Worm (Caenorhabditis elegans) whole organism, young adult: Measurements from ENCODE around the gene tric-1B.2.

ENCODE experiments used
- B0261.1 ChIP-seq: sonication (generic microtip); optimal IDR thresholded peaks from 2 replicates; lab custom pipeline; 2016; ENCODE audit warnings: mild to moderate bottlenecking, missing genetic modification characterization, moderate library complexity, missing compliant biosample characterization
- D2030.7 ChIP-seq: fragments of 200-800 bp; sonication (Bioruptor generic); IDR thresholded peaks from 2 replicates; pipeline ENCODE4 v1.3.6; 2022; ENCODE audit warnings: missing genetic modification reagents, missing genetic modification characterization, missing compliant biosample characterization
- F10E7.11 ChIP-seq: sonication (generic microtip); optimal IDR thresholded peaks from 2 replicates; lab custom pipeline; 2017; ENCODE audit warnings: mild to moderate bottlenecking, missing genetic modification characterization, moderate library complexity, missing compliant biosample characterization
- F33H1.4 ChIP-seq: fragments of 200-800 bp; sonication (Bioruptor generic); IDR thresholded peaks from 2 replicates; pipeline ENCODE4 v1.3.6; 2022; ENCODE audit warnings: missing genetic modification reagents, missing genetic modification characterization, missing compliant biosample characterization
- F49E8.2 ChIP-seq: sonication (generic microtip); optimal IDR thresholded peaks from 3 replicates; lab custom pipeline; 2017; ENCODE audit warnings: missing genetic modification characterization, mild to moderate bottlenecking, missing compliant biosample characterization, antibody characterized with exemption, moderate library complexity; ENCODE audit not compliant: insufficient read depth
- F57A8.1 ChIP-seq: fragments of 200-800 bp; sonication (Bioruptor generic); optimal IDR thresholded peaks from 2 replicates; lab custom pipeline; 2018; ENCODE audit warnings: mild to moderate bottlenecking, missing genetic modification characterization, moderate library complexity, missing compliant biosample characterization
- T07F8.4 ChIP-seq: sonication (generic microtip); optimal IDR thresholded peaks from 2 replicates; lab custom pipeline; 2016; ENCODE audit warnings: mild to moderate bottlenecking, missing genetic modification characterization, moderate library complexity, missing compliant biosample characterization
- Y53G8AR.9 ChIP-seq: fragments of 200-800 bp; sonication (Bioruptor generic); conservative IDR thresholded peaks from 2 replicates; pipeline ENCODE4 v1.3.6; 2022; ENCODE audit warnings: missing genetic modification reagents, missing genetic modification characterization, missing compliant biosample characterization
- ZK185.1 ChIP-seq: sonication (generic microtip); optimal IDR thresholded peaks from 2 replicates; lab custom pipeline; 2016; ENCODE audit warnings: mild to moderate bottlenecking, missing genetic modification characterization, missing compliant biosample characterization; ENCODE audit not compliant: poor library complexity, severe bottlenecking
- aptf-2 ChIP-seq: fragments of 200-800 bp; sonication (Bioruptor generic); conservative IDR thresholded peaks from 2 replicates; pipeline ENCODE4 v1.3.6; 2022; ENCODE audit warnings: missing genetic modification reagents, missing genetic modification characterization, missing compliant biosample characterization
- aptf-3 ChIP-seq: fragments of 200-800 bp; sonication (Bioruptor generic); IDR thresholded peaks from 2 replicates; pipeline ENCODE4 v1.3.6; 2022; ENCODE audit warnings: missing genetic modification characterization, missing compliant biosample characterization
- athp-1 ChIP-seq: sonication (generic microtip); optimal IDR thresholded peaks from 2 replicates; lab custom pipeline; 2017; ENCODE audit warnings: mild to moderate bottlenecking, missing genetic modification characterization, missing compliant biosample characterization
- bed-1 ChIP-seq: fragments of 200-800 bp; sonication (Bioruptor generic); IDR thresholded peaks from 2 replicates; pipeline ENCODE4 v1.3.6; 2022; ENCODE audit warnings: missing genetic modification reagents, missing genetic modification characterization, missing compliant biosample characterization
- cebp-1 ChIP-seq, 2 experiments: fragments of 200-800 bp in 1 of 2; sonication (Bioruptor generic) in 1 of 2; sonication (generic microtip) in 1 of 2; IDR thresholded peaks in 1 of 2; optimal IDR thresholded peaks in 1 of 2; 2 replicates each; pipeline versions ENCODE4 v1.3.6 to Lab custom; 2017 to 2022; ENCODE audit warnings: missing compliant biosample characterization in 2 of 2, missing genetic modification characterization in 2 of 2, mild to moderate bottlenecking in 1 of 2, missing genetic modification reagents in 1 of 2, moderate library complexity in 1 of 2
- dpff-1 ChIP-seq: sonication (generic microtip); optimal IDR thresholded peaks from 2 replicates; lab custom pipeline; 2017; ENCODE audit warnings: mild to moderate bottlenecking, missing genetic modification characterization, missing compliant biosample characterization
- egrh-3 ChIP-seq: fragments of 200-800 bp; sonication (Bioruptor generic); IDR thresholded peaks from 2 replicates; pipeline ENCODE4 v1.3.6; 2022; ENCODE audit warnings: missing genetic modification reagents, missing genetic modification characterization, missing compliant biosample characterization
- gei-17 ChIP-seq: fragments of 200-800 bp; sonication (Bioruptor generic); optimal IDR thresholded peaks from 2 replicates; lab custom pipeline; 2018; ENCODE audit warnings: mild to moderate bottlenecking, missing genetic modification characterization, missing compliant biosample characterization
- hlh-12 ChIP-seq: sonication (generic microtip); optimal IDR thresholded peaks from 2 replicates; lab custom pipeline; 2016; ENCODE audit warnings: missing genetic modification characterization, missing compliant biosample characterization
- lin-54 ChIP-seq: fragments of 200-800 bp; sonication (Bioruptor generic); optimal IDR thresholded peaks from 2 replicates; lab custom pipeline; 2018; ENCODE audit warnings: mild to moderate bottlenecking, missing genetic modification characterization, missing compliant biosample characterization
- lir-1 ChIP-seq: fragments of 200-800 bp; sonication (Bioruptor generic); conservative IDR thresholded peaks from 2 replicates; pipeline ENCODE4 v1.3.6; 2022; ENCODE audit warnings: missing genetic modification reagents, missing genetic modification characterization, missing compliant biosample characterization
- madf-10 ChIP-seq: sonication (generic microtip); optimal IDR thresholded peaks from 2 replicates; lab custom pipeline; 2016; ENCODE audit warnings: mild to moderate bottlenecking, missing genetic modification characterization, missing compliant biosample characterization
- mcd-1 ChIP-seq: fragments of 200-800 bp; sonication (Bioruptor generic); IDR thresholded peaks from 2 replicates; pipeline ENCODE4 v1.3.6; 2022; ENCODE audit warnings: missing genetic modification reagents, missing genetic modification characterization, missing compliant biosample characterization
- mel-28 ChIP-seq: sonication (generic microtip); optimal IDR thresholded peaks from 2 replicates; lab custom pipeline; 2016; ENCODE audit warnings: borderline replicate concordance, mild to moderate bottlenecking, missing genetic modification characterization, missing compliant biosample characterization
- mes-4 ChIP-seq: sonication (generic microtip); optimal IDR thresholded peaks from 2 replicates; lab custom pipeline; 2016; ENCODE audit warnings: missing genotype, missing genetic modification characterization, missing compliant biosample characterization
- pha-4 ChIP-seq: fragments of 150-350 bp; sonication (generic microtip); optimal IDR thresholded peaks from 2 replicates; lab custom pipeline; 2014; ENCODE audit warnings: missing biosample characterization, missing genetic modification reagents, missing genetic modification characterization
- repo-1 ChIP-seq: sonication (generic microtip); optimal IDR thresholded peaks from 2 replicates; lab custom pipeline; 2017; ENCODE audit warnings: mild to moderate bottlenecking, missing genetic modification characterization, missing compliant biosample characterization
- sdz-38 ChIP-seq: sonication (generic microtip); optimal IDR thresholded peaks from 2 replicates; lab custom pipeline; 2016; ENCODE audit warnings: missing genotype, missing genetic modification characterization, missing compliant biosample characterization
- snpc-1.1 ChIP-seq: sonication (generic microtip); optimal IDR thresholded peaks from 2 replicates; lab custom pipeline; 2017; ENCODE audit warnings: missing genetic modification characterization, mild to moderate bottlenecking, missing compliant biosample characterization, antibody characterized with exemption, moderate library complexity, missing genotype, missing genetic modification reagents; ENCODE audit not compliant: insufficient read depth
- somi-1 ChIP-seq: fragments of 200-800 bp; sonication (Bioruptor generic); optimal IDR thresholded peaks from 2 replicates; lab custom pipeline; 2018; ENCODE audit warnings: mild to moderate bottlenecking, missing genetic modification characterization, missing compliant biosample characterization
- tbx-9 ChIP-seq: sonication (generic microtip); optimal IDR thresholded peaks from 2 replicates; lab custom pipeline; 2016; ENCODE audit warnings: borderline replicate concordance, missing genetic modification characterization, inconsistent platforms, missing compliant biosample characterization
- tlf-1 ChIP-seq: fragments of 200-800 bp; sonication (Bioruptor generic); optimal IDR thresholded peaks from 2 replicates; lab custom pipeline; 2018; ENCODE audit warnings: mild to moderate bottlenecking, missing genetic modification characterization, missing compliant biosample characterization
- zfh-2 ChIP-seq: fragments of 200-800 bp; sonication (Bioruptor generic); conservative IDR thresholded peaks from 2 replicates; pipeline ENCODE4 v1.3.6; 2022; ENCODE audit warnings: missing genetic modification reagents, missing genetic modification characterization, missing compliant biosample characterization
- ztf-25 ChIP-seq: fragments of 200-800 bp; sonication (Bioruptor generic); IDR thresholded peaks from 2 replicates; pipeline ENCODE4 v1.3.6; 2022; ENCODE audit warnings: missing genetic modification reagents, missing genetic modification characterization, missing compliant biosample characterization
- ztf-26 ChIP-seq: sonication (generic microtip); optimal IDR thresholded peaks from 2 replicates; lab custom pipeline; 2017; ENCODE audit warnings: missing genetic modification characterization, missing compliant biosample characterization
- ztf-6 ChIP-seq: fragments of 200-800 bp; sonication (Bioruptor generic); IDR thresholded peaks from 2 replicates; pipeline ENCODE4 v1.3.6; 2022; ENCODE audit warnings: missing genetic modification reagents, missing genetic modification characterization, missing compliant biosample characterization

Gene tric-1B.2

DNA sequence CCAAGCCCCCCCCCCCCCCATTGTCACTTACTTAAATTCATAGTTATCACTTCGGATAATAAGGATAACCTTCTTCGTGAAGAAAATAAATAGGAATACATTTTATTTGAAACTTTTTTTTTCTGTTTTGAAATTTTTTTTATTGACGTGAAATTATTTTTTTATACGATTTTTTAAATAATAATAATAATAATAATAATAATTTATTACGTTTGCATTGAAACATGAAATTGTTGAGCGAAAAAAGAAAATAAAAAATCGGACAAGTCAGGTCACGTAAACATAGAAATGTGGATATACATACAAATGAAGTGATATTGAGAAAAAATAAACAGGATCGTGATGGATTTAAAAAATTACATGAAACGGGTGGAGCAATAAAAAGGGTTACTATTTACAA lies 30.4 kb upstream of the tric-1B.2 start, which contains the start of gene C50E10.2:
TSS of gene C50E10.2 (minus strand) at position 101 of the 400 bp plus-strand sequence.
- TF ChIP-seq snpc-1.1 (tag; lab: Kevin White, UChicago) = no peak
- no peak for TF ChIP-seq repo-1 (tag; lab: Kevin White, UChicago)
- no peak for TF ChIP-seq aptf-2 (GFP tag; lab: Robert Waterston, UW)
- no peak for TF ChIP-seq F33H1.4 (GFP tag; lab: Robert Waterston, UW)
- TF ChIP-seq lin-54 (GFP tag; lab: Kevin White, UChicago) = no peak

DNA sequence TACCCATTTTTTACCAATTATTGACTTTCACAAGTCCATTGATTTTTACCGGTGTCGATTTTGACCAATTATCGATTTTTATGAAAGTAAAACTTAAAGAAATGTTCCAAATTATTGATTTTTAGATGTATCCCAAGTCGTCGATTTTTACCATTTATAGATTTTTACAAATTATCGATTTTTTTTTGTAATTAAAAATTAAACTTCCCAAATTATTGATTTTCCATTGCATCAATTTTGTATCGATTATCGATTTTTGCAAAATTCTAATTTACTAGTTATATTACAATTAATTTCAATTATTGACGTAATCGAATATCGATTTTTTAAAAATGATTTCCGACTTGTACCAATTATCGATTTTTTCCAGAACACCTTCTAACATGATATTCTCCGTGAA lies 24.0 kb upstream of the tric-1B.2 start, which contains the start of gene sre-50:
TSS of gene sre-50 (plus strand) at position 384 of the 400 bp plus-strand sequence.
- no peak for TF ChIP-seq T07F8.4
- TF ChIP-seq mcd-1 (GFP tag; lab: Robert Waterston, UW) = no peak
- no peak for TF ChIP-seq madf-10 (tag; lab: Kevin White, UChicago)
- TF ChIP-seq cebp-1 (GFP tag; IDR thresholded peaks at IDR 0.05; lab: Robert Waterston, UW) = no peak
- TF ChIP-seq cebp-1 (tag; optimal IDR thresholded peaks at IDR 0.05; lab: Kevin White, UChicago) = no peak
- no peak for TF ChIP-seq Y53G8AR.9 (GFP tag; lab: Robert Waterston, UW)
- no peak for TF ChIP-seq D2030.7 (GFP tag; lab: Robert Waterston, UW)

DNA sequence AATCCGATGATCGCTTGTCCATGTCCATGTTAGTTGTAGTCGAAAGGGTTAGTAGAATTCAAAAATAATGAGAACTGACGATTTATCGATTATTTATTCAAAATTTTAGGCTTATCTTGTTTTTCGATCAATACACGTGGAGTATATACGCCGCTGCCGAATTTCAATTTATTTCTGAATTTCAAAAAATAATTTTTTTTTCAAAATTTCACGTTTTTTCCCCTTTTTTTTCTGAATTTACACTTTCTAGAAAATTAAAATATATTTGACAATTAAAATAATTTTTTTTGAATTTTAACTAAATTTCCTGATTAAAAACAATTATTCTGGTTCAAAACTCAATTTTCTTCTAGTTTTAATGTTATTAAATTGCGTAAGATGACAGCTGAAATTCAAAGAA lies 23.2 kb upstream of the tric-1B.2 start, which contains the start of gene C50E10.1:
TSS of gene C50E10.1 (minus strand) at position 101 of the 400 bp plus-strand sequence.
- TF ChIP-seq athp-1 (tag; lab: Kevin White, UChicago) (no peak), ztf-26 (no peak), gei-17 (GFP tag; lab: Kevin White, UChicago) (no peak), B0261.1 (tag; lab: Kevin White, UChicago) (no peak), pha-4 (tag; lab: Kevin White, UChicago) (no peak), sdz-38 (tag; lab: Kevin White, UChicago) (no peak), F10E7.11 (no peak), somi-1 (no peak), tlf-1 (GFP tag; lab: Kevin White, UChicago) (no peak), mes-4 (tag; lab: Kevin White, UChicago) (no peak), bed-1 (GFP tag; lab: Robert Waterston, UW) (no peak), lin-54 (GFP tag; lab: Kevin White, UChicago) (no peak)

DNA sequence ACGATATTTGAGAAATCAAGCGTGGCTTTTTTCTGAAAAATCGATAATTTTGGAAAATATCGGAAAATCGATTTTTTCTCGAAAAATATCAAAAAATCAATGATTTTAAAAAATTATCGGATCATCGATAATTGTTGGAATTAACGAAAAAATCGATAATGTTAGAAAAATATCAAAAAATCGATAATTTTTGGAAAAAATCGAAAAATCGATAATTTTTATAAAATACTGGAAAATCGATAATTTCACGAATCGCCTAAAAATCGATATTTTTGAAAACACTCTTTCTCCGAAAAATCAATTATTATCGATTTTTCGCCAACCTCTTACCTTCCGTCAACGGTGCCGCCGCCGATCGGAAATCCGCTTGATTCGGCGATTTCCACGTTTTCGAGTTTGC lies 22.0 kb upstream of the tric-1B.2 start:
- TF ChIP-seq hlh-12 (tag; lab: Kevin White, UChicago) (no peak), tbx-9 (tag; lab: Kevin White, UChicago) (no peak), ZK185.1 (tag; lab: Kevin White, UChicago) (no peak), pha-4 (tag; lab: Kevin White, UChicago) (no peak), lin-54 (GFP tag; lab: Kevin White, UChicago) (no peak), mel-28 (tag; lab: Kevin White, UChicago) (no peak), zfh-2 (GFP tag; lab: Robert Waterston, UW) (no peak), egrh-3 (GFP tag; lab: Robert Waterston, UW) (no peak), mes-4 (tag; lab: Kevin White, UChicago) (no peak), ztf-6 (GFP tag; lab: Robert Waterston, UW) (no peak), F33H1.4 (GFP tag; lab: Robert Waterston, UW) (no peak), F57A8.1 (GFP tag; lab: Kevin White, UChicago) (no peak), lir-1 (GFP tag; lab: Robert Waterston, UW) (no peak), aptf-3 (GFP tag; lab: Robert Waterston, UW) (no peak), dpff-1 (tag; lab: Kevin White, UChicago) (no peak), ztf-25 (GFP tag; lab: Robert Waterston, UW) (no peak), F49E8.2 (tag; lab: Kevin White, UChicago) (no peak)
